Worm (Caenorhabditis elegans) whole organism, L3 larva: ENCODE measurements around the gene ZK892.6.

Source experiments
- R02D3.7 ChIP-seq: fragments of 150-350 bp; optimal IDR thresholded peaks from 2 replicates; lab custom pipeline; 2014; ENCODE audit warnings: missing biosample characterization, missing genetic modification characterization
- ZK546.5 ChIP-seq: sonication (generic microtip); optimal IDR thresholded peaks from 2 replicates; lab custom pipeline; 2017; ENCODE audit warnings: missing biosample characterization, missing genetic modification characterization
- aly-2 ChIP-seq: fragments of 150-350 bp; optimal IDR thresholded peaks from 2 replicates; lab custom pipeline; 2014; ENCODE audit warnings: missing biosample characterization, missing genetic modification characterization
- ama-1 ChIP-seq: fragments of 150-350 bp; optimal IDR thresholded peaks from 2 replicates; lab custom pipeline; 2018
- ceh-16 ChIP-seq: sonication (generic microtip); optimal IDR thresholded peaks from 2 replicates; lab custom pipeline; 2017; ENCODE audit warnings: missing biosample characterization, missing genetic modification characterization
- ceh-28 ChIP-seq: fragments of 150-350 bp; optimal IDR thresholded peaks from 2 replicates; lab custom pipeline; 2014; ENCODE audit warnings: missing biosample characterization, missing genetic modification reagents, missing genetic modification characterization
- ceh-82 ChIP-seq: fragments of 150-350 bp; optimal IDR thresholded peaks from 2 replicates; lab custom pipeline; 2014; ENCODE audit warnings: missing biosample characterization, missing genetic modification characterization
- elt-1 ChIP-seq: fragments of 150-350 bp; optimal IDR thresholded peaks from 2 replicates; lab custom pipeline; 2014; ENCODE audit warnings: missing biosample characterization, missing genetic modification characterization
- elt-2 ChIP-seq: sonication (generic microtip); optimal IDR thresholded peaks from 2 replicates; lab custom pipeline; 2016; ENCODE audit warnings: missing genetic modification reagents, mild to moderate bottlenecking, missing genetic modification characterization, missing compliant biosample characterization
- eor-1 ChIP-seq, 2 experiments: fragments of 150-350 bp; optimal IDR thresholded peaks; 2 replicates each; lab custom pipeline; 2014 to 2018; ENCODE audit warnings: missing biosample characterization in 2 of 2, missing genetic modification characterization in 2 of 2
- fkh-2 ChIP-seq: fragments of 150-350 bp; optimal IDR thresholded peaks from 2 replicates; lab custom pipeline; 2014; ENCODE audit warnings: missing biosample characterization, missing genetic modification reagents, missing genetic modification characterization
- fos-1 ChIP-seq: fragments of 150-350 bp; optimal IDR thresholded peaks from 2 replicates; lab custom pipeline; 2014; ENCODE audit warnings: missing biosample characterization, missing genetic modification characterization
- jun-1 ChIP-seq: fragments of 150-350 bp; optimal IDR thresholded peaks from 2 replicates; lab custom pipeline; 2014; ENCODE audit warnings: missing biosample characterization, missing genetic modification reagents, missing genetic modification characterization
- lsy-12 ChIP-seq: sonication (generic microtip); optimal IDR thresholded peaks from 2 replicates; lab custom pipeline; 2016; ENCODE audit warnings: mild to moderate bottlenecking, missing genetic modification characterization, missing compliant biosample characterization
- mml-1 ChIP-seq: fragments of 150-350 bp; sonication (generic microtip); optimal IDR thresholded peaks from 3 replicates; lab custom pipeline; 2014; ENCODE audit warnings: missing biosample characterization, missing genetic modification characterization
- nfya-1 ChIP-seq: sonication (generic microtip); optimal IDR thresholded peaks from 2 replicates; lab custom pipeline; 2017; ENCODE audit warnings: missing genetic modification characterization, mild to moderate bottlenecking, missing compliant biosample characterization, antibody characterized with exemption, moderate library complexity; ENCODE audit not compliant: insufficient read depth
- nhr-11 ChIP-seq: fragments of 150-350 bp; optimal IDR thresholded peaks from 2 replicates; lab custom pipeline; 2014; ENCODE audit warnings: missing biosample characterization, missing genetic modification characterization
- nhr-12 ChIP-seq: fragments of 150-350 bp; optimal IDR thresholded peaks from 2 replicates; lab custom pipeline; 2014; ENCODE audit warnings: missing biosample characterization, missing genetic modification characterization
- nhr-23 ChIP-seq: fragments of 150-350 bp; optimal IDR thresholded peaks from 2 replicates; lab custom pipeline; 2014; ENCODE audit warnings: missing biosample characterization, missing genetic modification reagents, missing genetic modification characterization
- nhr-43 ChIP-seq: sonication (generic microtip); optimal IDR thresholded peaks from 2 replicates; lab custom pipeline; 2016; ENCODE audit warnings: mild to moderate bottlenecking, missing genetic modification characterization, missing compliant biosample characterization; ENCODE audit not compliant: poor library complexity, severe bottlenecking
- nhr-67 ChIP-seq: fragments of 150-350 bp; optimal IDR thresholded peaks from 2 replicates; lab custom pipeline; 2014; ENCODE audit warnings: missing biosample characterization, missing genetic modification characterization
- nhr-77 ChIP-seq: fragments of 150-350 bp; optimal IDR thresholded peaks from 2 replicates; lab custom pipeline; 2014; ENCODE audit warnings: missing biosample characterization, missing genetic modification characterization
- pha-4 ChIP-seq: fragments of 150-350 bp; optimal IDR thresholded peaks from 2 replicates; lab custom pipeline; 2014; ENCODE audit warnings: missing biosample characterization, missing genetic modification reagents, missing genetic modification characterization
- pqm-1 ChIP-seq: fragments of 150-350 bp; optimal IDR thresholded peaks from 2 replicates; lab custom pipeline; 2017; ENCODE audit warnings: missing biosample characterization, missing genetic modification characterization, inconsistent platforms
- snpc-4 ChIP-seq: fragments of 150-350 bp; optimal IDR thresholded peaks from 2 replicates; lab custom pipeline; 2014; ENCODE audit warnings: missing biosample characterization, missing genetic modification characterization
- tbx-2 ChIP-seq: sonication (generic microtip); optimal IDR thresholded peaks from 2 replicates; lab custom pipeline; 2016; ENCODE audit warnings: mild to moderate bottlenecking, missing genetic modification characterization, missing compliant biosample characterization
- unc-39 ChIP-seq: sonication (generic microtip); optimal IDR thresholded peaks from 4 replicates; lab custom pipeline; 2017; ENCODE audit warnings: missing biosample characterization, missing genetic modification characterization

Gene ZK892.6

ce11 chrII:9937611-9938010, 42.3 kb downstream of the ZK892.6 start (continued):
- TF ChIP-seq elt-1 (tag; lab: Kevin White, UChicago): no peak

- TF ChIP-seq R02D3.7 (tag; lab: Kevin White, UChicago) (no peak), pha-4 (tag; lab: Kevin White, UChicago) (peak; percentile 6), elt-2 (peak; percentile 60), pqm-1 (tag; lab: Kevin White, UChicago) (peak; percentile 75), ceh-28 (tag; lab: Kevin White, UChicago) (no peak)
Observed at ce11 chrII:9936859-9937258, 43.1 kb downstream of the ZK892.6 start, which contains the start of gene C05C10.3. Gene C05C10.3, minus strand, starts transcription at chrII:9936893.

ce11 chrII:9935664-9936063, 44.3 kb downstream of the ZK892.6 start:
- peak; percentile 55 for TF ChIP-seq ama-1 (lab: Kevin White, UChicago)
- no peak for TF ChIP-seq mml-1 (tag; lab: Kevin White, UChicago)
- no peak for TF ChIP-seq snpc-4

- TF ChIP-seq pqm-1 (tag; lab: Kevin White, UChicago) (peak; percentile 82), ama-1 (lab: Kevin White, UChicago) (peak; percentile 37), pha-4 (tag; lab: Kevin White, UChicago) (peak; percentile 38), elt-2 (peak; percentile 83), lsy-12 (tag; lab: Kevin White, UChicago) (no peak), ZK546.5 (tag; lab: Kevin White, UChicago) (no peak)
Observed at ce11 chrII:9935044-9935599, 44.8 kb downstream of the ZK892.6 start.

- TF ChIP-seq aly-2 (no peak), nhr-43 (tag; lab: Kevin White, UChicago) (peak; percentile 41), nhr-77 (tag; lab: Kevin White, UChicago) (no peak), fos-1 (tag; lab: Kevin White, UChicago) (no peak), ceh-16 (no peak), ama-1 (lab: Kevin White, UChicago) (peak; percentile 86)
Observed at ce11 chrII:9934570-9934969, 45.4 kb downstream of the ZK892.6 start.

- TF ChIP-seq eor-1 (tag; optimal IDR thresholded peaks at IDR 0.05; lab: Kevin White, UChicago) (no peak), lsy-12 (tag; lab: Kevin White, UChicago) (peak; percentile 29), ama-1 (lab: Kevin White, UChicago) (peak; percentile 92), fkh-2 (tag; lab: Kevin White, UChicago) (no peak), ceh-28 (tag; lab: Kevin White, UChicago) (no peak), elt-2 (peak; percentile 11), nhr-43 (tag; lab: Kevin White, UChicago) (peak; percentile 60), nhr-12 (no peak), mml-1 (tag; lab: Kevin White, UChicago) (no peak), jun-1 (tag; lab: Kevin White, UChicago) (no peak), nhr-11 (tag; lab: Kevin White, UChicago) (no peak), tbx-2 (tag; lab: Kevin White, UChicago) (no peak), unc-39 (tag; lab: Kevin White, UChicago) (no peak), nhr-67 (no peak), fos-1 (tag; lab: Kevin White, UChicago) (no peak)
- TF ChIP-seq, all 47 proteins: peak for 4
Observed at ce11 chrII:9933947-9934383, 46.0 kb downstream of the ZK892.6 start.

- TF ChIP-seq fos-1 (tag; lab: Kevin White, UChicago): no peak
- no peak for TF ChIP-seq ZK546.5 (tag; lab: Kevin White, UChicago)
- TF ChIP-seq snpc-4: no peak
- no peak for TF ChIP-seq ceh-82 (tag; lab: Kevin White, UChicago)
- TF ChIP-seq pha-4 (tag; lab: Kevin White, UChicago): peak; percentile 23
- TF ChIP-seq nfya-1 (tag; lab: Kevin White, UChicago): no peak
- TF ChIP-seq elt-2: peak; percentile 72
- no peak for TF ChIP-seq eor-1 (tag; optimal IDR thresholded peaks at IDR 0.05; lab: Kevin White, UChicago)
- TF ChIP-seq nhr-23 (tag; lab: Kevin White, UChicago): no peak
- TF ChIP-seq pqm-1 (tag; lab: Kevin White, UChicago): peak; percentile 65
Observed at ce11 chrII:9931476-9931875, 48.5 kb downstream of the ZK892.6 start, which contains the start of gene pho-11. Gene pho-11, plus strand, starts transcription at chrII:9931849.
